Fruit fly (Drosophila melanogaster) whole organism, adult: ENCODE measurements around the gene Aven.

Experiments
- CG11617 ChIP-seq: fragments of 200-800 bp; sonication (Bioruptor generic); optimal IDR thresholded peaks from 2 replicates; lab custom pipeline; 2017; ENCODE audit warnings: mild to moderate bottlenecking, missing biosample characterization, missing genetic modification reagents, missing genetic modification characterization
- CG12768 ChIP-seq: fragments of 200-800 bp; sonication (Bioruptor generic); optimal IDR thresholded peaks from 2 replicates; lab custom pipeline; 2017; ENCODE audit warnings: missing biosample characterization, missing genetic modification characterization, mild to moderate bottlenecking, moderate library complexity, missing genetic modification reagents
- CG14711 ChIP-seq: fragments of 200-800 bp; sonication (Bioruptor generic); optimal IDR thresholded peaks from 2 replicates; lab custom pipeline; 2018; ENCODE audit warnings: missing biosample characterization, mild to moderate bottlenecking, missing genetic modification characterization, moderate library complexity
- CG1620 ChIP-seq: fragments of 200-800 bp; sonication (Bioruptor generic); optimal IDR thresholded peaks from 2 replicates; lab custom pipeline; 2016; ENCODE audit warnings: missing biosample characterization, missing genetic modification characterization
- CG33017 ChIP-seq: fragments of 200-800 bp; sonication (Bioruptor generic); optimal IDR thresholded peaks from 2 replicates; lab custom pipeline; 2018; ENCODE audit warnings: missing biosample characterization, mild to moderate bottlenecking, missing genetic modification characterization, moderate library complexity
- CG5204 ChIP-seq: fragments of 200-800 bp; sonication (Bioruptor generic); optimal IDR thresholded peaks from 2 replicates; lab custom pipeline; 2016; ENCODE audit warnings: missing biosample characterization, missing genetic modification characterization
- CG7045 ChIP-seq: fragments of 200-800 bp; sonication (Bioruptor generic); optimal IDR thresholded peaks from 2 replicates; lab custom pipeline; 2017; ENCODE audit warnings: missing biosample characterization, mild to moderate bottlenecking, missing genetic modification characterization
- CG7101 ChIP-seq: fragments of 200-800 bp; sonication (Bioruptor generic); optimal IDR thresholded peaks from 2 replicates; lab custom pipeline; 2018; ENCODE audit warnings: missing biosample characterization, mild to moderate bottlenecking, missing genetic modification characterization, moderate library complexity
- Clk ChIP-seq: fragments of 200-800 bp; sonication (Bioruptor generic); optimal IDR thresholded peaks from 2 replicates; lab custom pipeline; 2017; ENCODE audit warnings: missing biosample characterization, missing genetic modification characterization
- Crg-1 ChIP-seq: fragments of 200-800 bp; sonication (Bioruptor generic); optimal IDR thresholded peaks from 2 replicates; lab custom pipeline; 2016; ENCODE audit warnings: missing biosample characterization, missing genetic modification characterization
- Hr96 ChIP-seq: fragments of 200-800 bp; sonication (Bioruptor generic); optimal IDR thresholded peaks from 2 replicates; lab custom pipeline; 2016; ENCODE audit warnings: missing biosample characterization, missing genetic modification characterization
- Mnt ChIP-seq: fragments of 200-800 bp; sonication (Bioruptor generic); optimal IDR thresholded peaks from 2 replicates; lab custom pipeline; 2016; ENCODE audit warnings: missing biosample characterization, mild to moderate bottlenecking, missing genetic modification characterization
- bab1 ChIP-seq: fragments of 200-800 bp; sonication (Bioruptor generic); optimal IDR thresholded peaks from 3 replicates; lab custom pipeline; 2019; ENCODE audit warnings: missing biosample characterization, mild to moderate bottlenecking, missing genetic modification characterization, moderate library complexity
- cic ChIP-seq: fragments of 200-800 bp; sonication (Bioruptor generic); optimal IDR thresholded peaks from 2 replicates; lab custom pipeline; 2017; ENCODE audit warnings: missing biosample characterization, mild to moderate bottlenecking, missing genetic modification characterization, moderate library complexity
- cnc ChIP-seq, 2 experiments: fragments of >200 bp; optimal IDR thresholded peaks; 2 replicates each; lab custom pipeline; 2017
- kay ChIP-seq: fragments of 200-800 bp; sonication (Bioruptor generic); peaks from one replicate; lab custom pipeline; 2016; ENCODE audit warnings: missing biosample characterization, missing genetic modification characterization, borderline replicate concordance
- ovo ChIP-seq: fragments of 200-800 bp; sonication (Bioruptor generic); optimal IDR thresholded peaks from 2 replicates; lab custom pipeline; 2016; ENCODE audit warnings: missing biosample characterization, missing genetic modification characterization
- pad ChIP-seq: fragments of 200-800 bp; sonication (Bioruptor generic); optimal IDR thresholded peaks from 3 replicates; lab custom pipeline; 2017; ENCODE audit warnings: missing biosample characterization, missing genetic modification characterization, mild to moderate bottlenecking, moderate library complexity, missing genetic modification reagents
- tj ChIP-seq: fragments of 200-800 bp; sonication (Bioruptor generic); optimal IDR thresholded peaks from 3 replicates; lab custom pipeline; 2017; ENCODE audit warnings: missing biosample characterization, mild to moderate bottlenecking, missing genetic modification characterization, moderate library complexity
- toe ChIP-seq: fragments of 200-800 bp; sonication (Bioruptor generic); optimal IDR thresholded peaks from 2 replicates; lab custom pipeline; 2016; ENCODE audit warnings: missing biosample characterization, missing genetic modification characterization

Aven gene

DNA sequence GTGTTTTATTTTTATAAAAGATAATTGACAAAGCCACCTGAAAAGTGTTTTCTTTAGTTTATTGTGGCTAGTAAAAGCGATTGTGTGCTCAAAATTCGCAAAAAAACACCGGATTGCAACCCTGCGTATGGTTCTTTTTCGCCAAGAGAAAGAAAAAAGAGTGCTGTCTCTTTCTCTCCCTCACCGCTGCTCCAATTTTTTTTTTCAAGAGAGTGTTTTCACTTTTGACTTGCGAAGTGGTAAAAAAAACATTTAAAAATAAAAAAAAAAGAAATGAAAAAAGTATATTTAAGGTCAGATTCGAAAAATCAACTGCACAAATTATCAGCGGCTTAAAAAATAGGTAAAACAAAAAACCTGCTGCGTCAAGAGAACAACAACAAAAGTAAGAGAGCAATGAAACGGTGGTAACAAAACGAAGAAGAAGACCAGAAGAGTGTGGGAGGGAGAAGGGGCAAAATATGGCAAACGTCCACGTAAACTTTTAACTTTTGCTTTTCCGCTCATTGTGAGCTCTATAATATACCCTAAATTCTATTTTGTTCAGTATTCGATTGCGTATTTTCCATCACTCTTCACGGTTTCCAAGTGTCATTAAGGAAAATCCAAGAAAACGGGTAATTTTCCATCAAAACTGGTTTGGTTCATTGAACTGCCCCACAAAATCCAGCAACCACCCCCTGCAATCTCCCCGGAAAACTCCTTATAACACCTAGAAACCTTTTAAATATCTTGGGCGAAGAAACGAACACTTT, 32.9 kb downstream of the Aven start:
- peak; percentile 26 for TF ChIP-seq Mnt (GFP tag; lab: Kevin White, UChicago)
- no peak for TF ChIP-seq CG7045 (GFP tag; lab: Kevin White, UChicago)
- peak; percentile 14 for TF ChIP-seq cic (GFP tag; lab: Kevin White, UChicago)
- no peak for TF ChIP-seq cnc (optimal IDR thresholded peaks at IDR 0.05; lab: Kevin White, UChicago)
- peak; percentile 22 for TF ChIP-seq ovo
- TF ChIP-seq Hr96 (GFP tag; lab: Kevin White, UChicago) = no peak
- TF ChIP-seq Clk (GFP tag; lab: Kevin White, UChicago) = no peak
- peak; percentile 34 for TF ChIP-seq CG12768 (GFP tag; lab: Kevin White, UChicago)
- no peak for TF ChIP-seq toe (GFP tag; lab: Kevin White, UChicago)
- peak; percentile 46 for TF ChIP-seq tj (GFP tag; lab: Kevin White, UChicago)
- TF ChIP-seq CG5204 = no peak
- no peak for TF ChIP-seq Crg-1
- no peak for TF ChIP-seq bab1 (GFP tag; lab: Kevin White, UChicago)
- no peak for TF ChIP-seq pad (GFP tag; lab: Kevin White, UChicago)
- TF ChIP-seq CG14711 (tag; lab: Kevin White, UChicago) = no peak
- no peak for TF ChIP-seq CG33017
- no peak for TF ChIP-seq CG11617 (GFP tag; lab: Kevin White, UChicago)
- peak; percentile 41 for TF ChIP-seq CG1620 (GFP tag; lab: Kevin White, UChicago)
- no peak for TF ChIP-seq CG7101 (tag; lab: Kevin White, UChicago)
- no peak for TF ChIP-seq kay (GFP tag; lab: Kevin White, UChicago)

- TF ChIP-seq Clk (GFP tag; lab: Kevin White, UChicago) (no peak), Mnt (GFP tag; lab: Kevin White, UChicago) (no peak), cnc (optimal IDR thresholded peaks at IDR 0.05; lab: Kevin White, UChicago) (no peak), CG1620 (GFP tag; lab: Kevin White, UChicago) (peak; percentile 45), ovo (peak; percentile 60), Crg-1 (peak; percentile 12), bab1 (GFP tag; lab: Kevin White, UChicago) (no peak), CG7101 (tag; lab: Kevin White, UChicago) (peak; percentile 61), CG14711 (tag; lab: Kevin White, UChicago) (peak; percentile 31), CG12768 (GFP tag; lab: Kevin White, UChicago) (no peak), cic (GFP tag; lab: Kevin White, UChicago) (no peak), CG33017 (no peak), CG5204 (no peak), CG11617 (GFP tag; lab: Kevin White, UChicago) (peak; percentile 69), kay (GFP tag; lab: Kevin White, UChicago) (no peak), CG7045 (GFP tag; lab: Kevin White, UChicago) (peak; percentile 15), pad (GFP tag; lab: Kevin White, UChicago) (peak; percentile 67), toe (GFP tag; lab: Kevin White, UChicago) (peak; percentile 66), Hr96 (GFP tag; lab: Kevin White, UChicago) (no peak), tj (GFP tag; lab: Kevin White, UChicago) (peak; percentile 68)
Measured at dm6 chrX:12595610-12596336, 33.7 kb downstream of the Aven start, which contains the start of the genes CG1824 and Sec16. Gene CG1824, minus strand, starts transcription at chrX:12595624. Gene Sec16, plus strand, starts transcription at chrX:12596047.

DNA sequence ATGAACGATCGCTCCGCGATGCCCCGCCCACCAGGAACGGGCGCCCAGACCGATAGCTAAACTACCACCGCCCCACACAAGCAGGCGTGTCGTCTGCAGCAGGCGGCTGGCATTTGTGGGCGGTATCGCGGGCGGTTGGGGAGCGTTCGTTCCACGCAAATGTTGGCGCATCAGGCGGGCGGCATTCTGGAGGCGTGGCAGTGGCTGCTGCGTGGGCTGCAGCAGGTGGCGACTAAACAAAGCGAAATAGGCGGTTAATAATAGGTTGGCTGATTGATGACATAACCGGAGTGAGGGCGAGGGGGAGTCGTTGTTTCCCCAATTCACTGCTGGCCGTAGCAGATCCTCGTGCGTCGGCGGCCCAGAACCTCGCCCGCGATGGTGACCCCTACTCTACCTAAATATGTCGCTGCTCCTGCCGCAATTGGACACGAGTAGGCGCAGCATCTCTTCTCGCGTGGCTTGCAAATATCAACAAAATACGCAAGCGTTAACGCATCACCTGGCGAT, 34.3 kb downstream of the Aven start:
- no peak for TF ChIP-seq CG7101 (tag; lab: Kevin White, UChicago)
- TF ChIP-seq Clk (GFP tag; lab: Kevin White, UChicago) = no peak
- TF ChIP-seq ovo = no peak
- peak; percentile 62 for TF ChIP-seq Mnt (GFP tag; lab: Kevin White, UChicago)
- TF ChIP-seq Crg-1 = no peak
- no peak for TF ChIP-seq CG5204

- TF ChIP-seq kay (GFP tag; lab: Kevin White, UChicago) = no peak
- TF ChIP-seq cic (GFP tag; lab: Kevin White, UChicago) = no peak
- no peak for TF ChIP-seq cnc (optimal IDR thresholded peaks at IDR 0.05; lab: Kevin White, UChicago)
- TF ChIP-seq bab1 (GFP tag; lab: Kevin White, UChicago) = peak; percentile 32
- TF ChIP-seq CG14711 (tag; lab: Kevin White, UChicago) = peak; percentile 54
- no peak for TF ChIP-seq toe (GFP tag; lab: Kevin White, UChicago)
- no peak for TF ChIP-seq CG11617 (GFP tag; lab: Kevin White, UChicago)
- no peak for TF ChIP-seq tj (GFP tag; lab: Kevin White, UChicago)
Measured at dm6 chrX:12592121-12592466, 37.3 kb downstream of the Aven start, which contains the start of gene LIMK1. Gene LIMK1, minus strand, starts transcription at chrX:12592193.

dm6 chrX:12591223-12592120, 38.0 kb downstream of the Aven start:
- TF ChIP-seq toe (GFP tag; lab: Kevin White, UChicago) = peak; percentile 54
- TF ChIP-seq CG7045 (GFP tag; lab: Kevin White, UChicago) = peak; percentile 45
- TF ChIP-seq tj (GFP tag; lab: Kevin White, UChicago) = peak; percentile 60
- no peak for TF ChIP-seq kay (GFP tag; lab: Kevin White, UChicago)
- no peak for TF ChIP-seq cnc (optimal IDR thresholded peaks at IDR 0.05; lab: Kevin White, UChicago)
- TF ChIP-seq CG7101 (tag; lab: Kevin White, UChicago) = peak; percentile 19
- TF ChIP-seq cic (GFP tag; lab: Kevin White, UChicago) = peak; percentile 22
- TF ChIP-seq Mnt (GFP tag; lab: Kevin White, UChicago) = peak; percentile 74
- peak; percentile 32 for TF ChIP-seq Clk (GFP tag; lab: Kevin White, UChicago)
- peak; percentile 12 for TF ChIP-seq CG14711 (tag; lab: Kevin White, UChicago)
- TF ChIP-seq CG1620 (GFP tag; lab: Kevin White, UChicago) = peak; percentile 46
- peak; percentile 90 for TF ChIP-seq ovo
- TF ChIP-seq Crg-1 = no peak
- TF ChIP-seq CG11617 (GFP tag; lab: Kevin White, UChicago) = peak; percentile 84
- TF ChIP-seq CG33017 = peak; percentile 5
- TF ChIP-seq bab1 (GFP tag; lab: Kevin White, UChicago) = peak; percentile 54
- peak; percentile 56 for TF ChIP-seq CG5204
- TF ChIP-seq CG12768 (GFP tag; lab: Kevin White, UChicago) = peak; percentile 66
- no peak for TF ChIP-seq Hr96 (GFP tag; lab: Kevin White, UChicago)
- TF ChIP-seq pad (GFP tag; lab: Kevin White, UChicago) = peak; percentile 86
